Fruit fly (Drosophila melanogaster) whole organism, embryonic: Measurements from ENCODE around the gene SdicC.

Experiments
- Ada2b ChIP-seq: fragments of 200-800 bp; sonication (Bioruptor generic); IDR thresholded peaks from 2 replicates; pipeline ENCODE4 v1.3.6; 2022; ENCODE audit warnings: missing biosample characterization, missing genetic modification characterization
- Blimp-1 ChIP-seq: fragments of 200-800 bp; sonication (Bioruptor generic); optimal IDR thresholded peaks from 3 replicates; lab custom pipeline; 2018; ENCODE audit warnings: missing biosample characterization, missing genetic modification characterization, mild to moderate bottlenecking, moderate library complexity, missing genetic modification reagents
- CG10209 ChIP-seq: fragments of 200-800 bp; sonication (Bioruptor generic); optimal IDR thresholded peaks from 3 replicates; lab custom pipeline; 2017; ENCODE audit warnings: missing biosample characterization, mild to moderate bottlenecking, missing genetic modification characterization, missing genetic modification reagents
- CG10654 ChIP-seq: fragments of 200-800 bp; sonication (Bioruptor generic); optimal IDR thresholded peaks from 2 replicates; lab custom pipeline; 2016; ENCODE audit warnings: missing biosample characterization, missing genetic modification characterization
- CG11093 ChIP-seq: fragments of 200-800 bp; sonication (Bioruptor generic); IDR thresholded peaks from 3 replicates; pipeline ENCODE4 v1.3.6; 2022; ENCODE audit warnings: missing biosample characterization, missing genetic modification characterization
- CG11398 ChIP-seq: fragments of 200-800 bp; sonication (Bioruptor generic); optimal IDR thresholded peaks from 2 replicates; lab custom pipeline; 2016; ENCODE audit warnings: missing biosample characterization, missing genetic modification characterization
- CG12155 ChIP-seq: fragments of 200-800 bp; sonication (Bioruptor generic); optimal IDR thresholded peaks from 3 replicates; lab custom pipeline; 2016; ENCODE audit warnings: missing biosample characterization, missing genetic modification characterization
- CG12236 ChIP-seq: fragments of 200-800 bp; sonication (Bioruptor generic); optimal IDR thresholded peaks from 2 replicates; lab custom pipeline; 2016; ENCODE audit warnings: missing biosample characterization, missing genetic modification characterization
- CG12744 ChIP-seq: fragments of 200-800 bp; sonication (Bioruptor generic); optimal IDR thresholded peaks from 2 replicates; lab custom pipeline; 2016; ENCODE audit warnings: missing biosample characterization, missing genetic modification characterization
- CG12942 ChIP-seq: fragments of 200-800 bp; sonication (Bioruptor generic); optimal IDR thresholded peaks from 3 replicates; lab custom pipeline; 2016; ENCODE audit warnings: missing biosample characterization, missing genetic modification characterization
- CG13424 ChIP-seq: fragments of 200-800 bp; sonication (Bioruptor generic); optimal IDR thresholded peaks from 2 replicates; lab custom pipeline; 2019; ENCODE audit warnings: missing biosample characterization, mild to moderate bottlenecking, missing genetic modification characterization, moderate library complexity
- CG14667 ChIP-seq: fragments of 200-800 bp; sonication (Bioruptor generic); IDR thresholded peaks from 2 replicates; pipeline ENCODE4 v1.3.6; 2022; ENCODE audit warnings: missing biosample characterization, missing genetic modification characterization
- CG17186 ChIP-seq: fragments of 200-800 bp; sonication (Bioruptor generic); optimal IDR thresholded peaks from 3 replicates; lab custom pipeline; 2017; ENCODE audit warnings: missing biosample characterization, missing genetic modification reagents, missing genetic modification characterization
- CG2875 ChIP-seq: fragments of 200-800 bp; sonication (Bioruptor generic); optimal IDR thresholded peaks from 2 replicates; lab custom pipeline; 2017; ENCODE audit warnings: missing biosample characterization, mild to moderate bottlenecking, missing genetic modification characterization, missing genetic modification reagents
- CG31441 ChIP-seq: fragments of 200-800 bp; sonication (Bioruptor generic); IDR thresholded peaks from 2 replicates; pipeline ENCODE4 v1.3.6; 2022; ENCODE audit warnings: missing biosample characterization, missing genetic modification characterization
- CG32532 ChIP-seq: fragments of 200-800 bp; sonication (Bioruptor generic); IDR thresholded peaks from 2 replicates; pipeline ENCODE4 v1.3.6; 2022; ENCODE audit warnings: missing biosample characterization, missing genetic modification characterization
- CG32772 ChIP-seq: fragments of 200-800 bp; sonication (Bioruptor generic); IDR thresholded peaks from 2 replicates; pipeline ENCODE4 v1.3.6; 2022; ENCODE audit warnings: missing biosample characterization, missing genetic modification characterization
- CG33213 ChIP-seq: fragments of 200-800 bp; sonication (Bioruptor generic); optimal IDR thresholded peaks from 3 replicates; lab custom pipeline; 2016; ENCODE audit warnings: missing biosample characterization, missing genetic modification characterization
- CG4360 ChIP-seq: fragments of 200-800 bp; sonication (Bioruptor generic); IDR thresholded peaks from 2 replicates; pipeline ENCODE4 v1.3.6; 2022; ENCODE audit warnings: missing biosample characterization, missing genetic modification characterization
- CG4404 ChIP-seq: fragments of 200-800 bp; sonication (Bioruptor generic); IDR thresholded peaks from 2 replicates; pipeline ENCODE4 v1.3.6; 2022; ENCODE audit warnings: missing biosample characterization, missing genetic modification characterization
- CG4424 ChIP-seq: fragments of 200-800 bp; sonication (Bioruptor generic); optimal IDR thresholded peaks from 3 replicates; lab custom pipeline; 2016; ENCODE audit warnings: missing biosample characterization, missing genetic modification characterization
- CG7745 ChIP-seq: fragments of 200-800 bp; sonication (Bioruptor generic); optimal IDR thresholded peaks from 2 replicates; lab custom pipeline; 2018; ENCODE audit warnings: missing biosample characterization, mild to moderate bottlenecking, missing genetic modification characterization, moderate library complexity
- Dfd ChIP-seq, 2 experiments: fragments of >200 bp; optimal IDR thresholded peaks; 2 replicates each; lab custom pipeline; 2017; ENCODE audit warnings: missing biosample characterization in 2 of 2, missing genetic modification characterization in 2 of 2
- Dll ChIP-seq: fragments of 200-800 bp; sonication (Bioruptor generic); IDR thresholded peaks from 4 replicates; pipeline ENCODE4 v1.3.6; 2022; ENCODE audit warnings: missing biosample characterization, missing genetic modification characterization; ENCODE audit not compliant: partially characterized antibody
- Gug ChIP-seq: fragments of 200-800 bp; sonication (Bioruptor generic); IDR thresholded peaks from 4 replicates; pipeline ENCODE4 v1.3.6; 2022; ENCODE audit warnings: missing biosample characterization, missing genetic modification characterization
- H15 ChIP-seq: fragments of 200-800 bp; sonication (Bioruptor generic); IDR thresholded peaks from 3 replicates; pipeline ENCODE4 v1.3.6; 2022; ENCODE audit warnings: missing biosample characterization, missing genetic modification characterization
- Hr3 ChIP-seq: fragments of 200-800 bp; sonication (Bioruptor generic); optimal IDR thresholded peaks from 3 replicates; lab custom pipeline; 2016; ENCODE audit warnings: missing biosample characterization, missing genetic modification characterization
- Meics ChIP-seq: fragments of 200-800 bp; sonication (Bioruptor generic); optimal IDR thresholded peaks from 2 replicates; lab custom pipeline; 2017; ENCODE audit warnings: missing biosample characterization, mild to moderate bottlenecking, missing genetic modification characterization
- Pdp1 ChIP-seq, 2 experiments: fragments of 200-800 bp; sonication (Bioruptor generic); optimal IDR thresholded peaks; 3 replicates each; lab custom pipeline; 2016; ENCODE audit warnings: missing biosample characterization in 2 of 2, missing genetic modification characterization in 2 of 2, mild to moderate bottlenecking in 1 of 2, moderate library complexity in 1 of 2
- Rfx ChIP-seq: fragments of 200-800 bp; sonication (Bioruptor generic); IDR thresholded peaks from 2 replicates; pipeline ENCODE4 v1.3.6; 2022; ENCODE audit warnings: missing biosample characterization, missing genetic modification characterization
- Scr ChIP-seq: fragments of 200-800 bp; sonication (Bioruptor generic); IDR thresholded peaks from 2 replicates; pipeline ENCODE4 v1.3.6; 2022; ENCODE audit warnings: missing biosample characterization, missing genetic modification characterization; ENCODE audit not compliant: partially characterized antibody
- Sox100B ChIP-seq: fragments of 200-800 bp; sonication (Bioruptor generic); optimal IDR thresholded peaks from 3 replicates; lab custom pipeline; 2018; ENCODE audit warnings: missing biosample characterization, mild to moderate bottlenecking, missing genetic modification characterization
- Xrp1 ChIP-seq: fragments of 200-800 bp; sonication (Bioruptor generic); IDR thresholded peaks from 2 replicates; pipeline ENCODE4 v1.3.6; 2022; ENCODE audit warnings: missing biosample characterization, missing genetic modification characterization
- ase ChIP-seq: fragments of 200-800 bp; sonication (Bioruptor generic); IDR thresholded peaks from 3 replicates; pipeline ENCODE4 v1.3.6; 2022; ENCODE audit warnings: missing biosample characterization, missing genetic modification characterization
- bbx ChIP-seq: fragments of 200-800 bp; sonication (Bioruptor generic); IDR thresholded peaks from 2 replicates; pipeline ENCODE4 v1.3.6; 2022; ENCODE audit warnings: missing biosample characterization, missing genetic modification characterization; ENCODE audit not compliant: partially characterized antibody
- bsh ChIP-seq, 2 experiments: fragments of 200-800 bp; sonication (Bioruptor generic); optimal IDR thresholded peaks; 2 replicates each; lab custom pipeline; 2017 to 2018; ENCODE audit warnings: mild to moderate bottlenecking in 2 of 2, missing biosample characterization in 2 of 2, missing genetic modification characterization in 2 of 2, moderate library complexity in 1 of 2
- dati ChIP-seq: fragments of 200-800 bp; sonication (Bioruptor generic); IDR thresholded peaks from 2 replicates; pipeline ENCODE4 v1.3.6; 2022; ENCODE audit warnings: missing biosample characterization, missing genetic modification characterization
- dm ChIP-seq: fragments of 200-800 bp; sonication (Bioruptor generic); optimal IDR thresholded peaks from 3 replicates; lab custom pipeline; 2016; ENCODE audit warnings: missing biosample characterization, missing genetic modification characterization
- jigr1 ChIP-seq: fragments of 200-800 bp; sonication (Bioruptor generic); IDR thresholded peaks from 3 replicates; pipeline ENCODE4 v1.3.6; 2022; ENCODE audit warnings: missing biosample characterization, missing genetic modification characterization
- lmd ChIP-seq: fragments of 200-800 bp; sonication (Bioruptor generic); IDR thresholded peaks from 2 replicates; pipeline ENCODE4 v1.3.6; 2022; ENCODE audit warnings: missing biosample characterization, missing genetic modification characterization
- luna ChIP-seq: fragments of 200-800 bp; sonication (Bioruptor generic); optimal IDR thresholded peaks from 2 replicates; lab custom pipeline; 2016; ENCODE audit warnings: missing biosample characterization, missing genetic modification characterization
- nom ChIP-seq: fragments of 200-800 bp; sonication (Bioruptor generic); optimal IDR thresholded peaks from 2 replicates; lab custom pipeline; 2017; ENCODE audit warnings: missing biosample characterization, missing genetic modification characterization, mild to moderate bottlenecking, moderate library complexity, missing genetic modification reagents
- pfk ChIP-seq: fragments of 200-800 bp; sonication (Bioruptor generic); optimal IDR thresholded peaks from 2 replicates; lab custom pipeline; 2018; ENCODE audit warnings: missing biosample characterization, mild to moderate bottlenecking, missing genetic modification characterization, moderate library complexity
- prd ChIP-seq, 3 experiments: fragments of >200 bp in 2 of 3; fragments of 200-800 bp in 1 of 3; sonication (Bioruptor generic) in 1 of 3; optimal IDR thresholded peaks in 2 of 3; IDR thresholded peaks in 1 of 3; 2 replicates in 2 of 3; 3 replicates in 1 of 3; pipeline versions ENCODE4 v1.3.6 to Lab custom; 2017 to 2022; ENCODE audit warnings: missing biosample characterization in 1 of 3, missing genetic modification characterization in 1 of 3
- sqz ChIP-seq: fragments of 200-800 bp; sonication (Bioruptor generic); optimal IDR thresholded peaks from 3 replicates; lab custom pipeline; 2018; ENCODE audit warnings: missing biosample characterization, mild to moderate bottlenecking, missing genetic modification characterization
- stc ChIP-seq: fragments of 200-800 bp; sonication (Bioruptor generic); IDR thresholded peaks from 2 replicates; pipeline ENCODE4 v1.3.6; 2022; ENCODE audit warnings: missing biosample characterization, missing genetic modification characterization
- vfl ChIP-seq: fragments of 200-800 bp; sonication (Bioruptor generic); optimal IDR thresholded peaks from 2 replicates; lab custom pipeline; 2016; ENCODE audit warnings: missing biosample characterization, missing genetic modification characterization
- vvl ChIP-seq: fragments of 200-800 bp; sonication (Bioruptor generic); IDR thresholded peaks from 2 replicates; pipeline ENCODE4 v1.3.6; 2022; ENCODE audit warnings: missing biosample characterization, missing genetic modification characterization

Gene SdicC

DNA sequence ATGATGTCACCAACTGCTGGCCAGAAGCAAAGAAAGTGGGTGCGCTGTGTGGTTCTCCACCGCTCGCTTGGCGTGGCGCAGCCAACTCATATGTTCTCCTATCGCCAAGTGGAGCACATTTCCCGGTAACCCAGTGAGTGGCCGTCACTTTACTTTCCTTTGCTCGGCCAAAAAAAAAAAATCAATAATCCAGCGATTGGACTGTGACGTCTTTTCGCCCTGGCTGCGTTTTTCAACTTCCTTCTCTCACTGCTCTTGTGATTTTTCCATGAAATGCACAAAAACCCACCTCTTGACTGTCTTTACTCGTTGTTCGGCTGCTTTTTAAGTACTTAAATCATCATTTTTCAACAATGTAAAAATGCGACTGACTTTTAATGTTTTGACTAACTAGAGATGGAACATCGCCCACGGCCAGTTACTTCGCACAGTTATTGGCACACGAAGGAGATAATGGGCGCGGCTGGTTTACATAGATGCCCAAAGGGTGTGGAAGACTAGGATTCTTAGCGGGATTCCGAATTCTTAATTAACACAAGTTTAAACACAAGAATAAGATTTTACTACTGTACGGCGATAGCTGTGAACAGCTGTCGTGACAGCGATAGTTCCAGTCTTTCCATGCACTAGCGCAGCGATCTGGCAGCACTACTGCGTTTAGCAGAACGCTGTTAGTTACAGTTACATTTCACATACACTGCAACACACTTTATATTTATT, 18.9 kb upstream of the SdicC start, which contains the start of gene sw (continued):
- TF ChIP-seq H15 (peak; percentile 46; the same call in 1 of the 3 replicates), CG13424 (tag; lab: Kevin White, UChicago) (peak; percentile 80), dati (no peak), CG12744 (GFP tag; lab: Kevin White, UChicago) (no peak), Sox100B (GFP tag; lab: Kevin White, UChicago) (peak; percentile 25), bbx (GFP tag; lab: Robert Waterston, UW) (peak; percentile 85), CG2875 (GFP tag; lab: Kevin White, UChicago) (no peak), Xrp1 (GFP tag; lab: Robert Waterston, UW) (peak; percentile 58), Blimp-1 (GFP tag; lab: Kevin White, UChicago) (peak; percentile 32), Dfd (GFP tag; optimal IDR thresholded peaks at IDR 0.05; lab: Kevin White, UChicago) (no peak), CG10654 (GFP tag; lab: Kevin White, UChicago) (peak; percentile 24), prd (optimal IDR thresholded peaks at IDR 0.05; lab: Kevin White, UChicago) (no peak), prd (GFP tag; IDR thresholded peaks at IDR 0.05; lab: Robert Waterston, UW) (peak; percentile 83), Rfx (GFP tag; lab: Robert Waterston, UW) (peak; percentile 88), CG14667 (GFP tag; lab: Robert Waterston, UW) (peak; percentile 51; the same call in 1 of the 2 replicates), CG4424 (GFP tag; lab: Kevin White, UChicago) (peak; percentile 14), CG32772 (peak; percentile 71), Hr3 (GFP tag; lab: Kevin White, UChicago) (peak; percentile 35), Gug (GFP tag; lab: Robert Waterston, UW) (peak; percentile 81; the same call in 3 of the 4 replicates), Ada2b (GFP tag; lab: Robert Waterston, UW) (peak; percentile 62), CG10209 (peak; percentile 28), nom (GFP tag; lab: Kevin White, UChicago) (no peak), CG4404 (peak; percentile 81), sqz (GFP tag; lab: Kevin White, UChicago) (no peak), CG31441 (GFP tag; lab: Robert Waterston, UW) (0 out of 2 replicates have a peak, but pooled peaks have one; percentile 50), CG12236 (GFP tag; lab: Kevin White, UChicago) (no peak), bsh (GFP tag; optimal IDR thresholded peaks at IDR 0.05; lab: Kevin White, UChicago) (peak in 1 of 2 experiments; percentile 45), Dll (GFP tag; lab: Robert Waterston, UW) (peak; percentile 95), stc (0 out of 2 replicates have a peak, but pooled peaks have one; percentile 22), pfk (no peak), Scr (GFP tag; lab: Robert Waterston, UW) (peak; percentile 95), CG12942 (peak; percentile 36), CG17186 (peak; percentile 99), vvl (peak; percentile 54), dm (peak; percentile 36), Pdp1 (GFP tag; optimal IDR thresholded peaks at IDR 0.05; lab: Kevin White, UChicago) (peak; percentile 40 to 69), CG32532 (GFP tag; lab: Robert Waterston, UW) (peak; percentile 79), ase (GFP tag; lab: Robert Waterston, UW) (peak; percentile 46; the same call in 1 of the 3 replicates), CG7745 (tag; lab: Kevin White, UChicago) (no peak), Meics (GFP tag; lab: Kevin White, UChicago) (peak; percentile 32), CG11398 (GFP tag; lab: Kevin White, UChicago) (no peak), CG33213 (peak; percentile 12), jigr1 (GFP tag; lab: Robert Waterston, UW) (peak; percentile 41; the same call in 1 of the 3 replicates), vfl (GFP tag; lab: Kevin White, UChicago) (no peak), CG4360 (GFP tag; lab: Robert Waterston, UW) (no peak), lmd (GFP tag; lab: Robert Waterston, UW) (peak; percentile 74), luna (GFP tag; lab: Kevin White, UChicago) (no peak), CG12155 (GFP tag; lab: Kevin White, UChicago) (peak; percentile 31), CG11093 (GFP tag; lab: Robert Waterston, UW) (peak; percentile 69; the same call in 2 of the 3 replicates)
